Fruit fly (Drosophila melanogaster) whole organism, pupa: Measurements from ENCODE around the gene maca.

Source experiments
- CG12605 ChIP-seq: fragments of 200-800 bp; sonication (Bioruptor generic); IDR thresholded peaks from 2 replicates; pipeline ENCODE4 v1.3.6; 2022; ENCODE audit warnings: missing biosample characterization, missing genetic modification characterization
- CG13204 ChIP-seq: fragments of 200-800 bp; sonication (Bioruptor generic); optimal IDR thresholded peaks from 2 replicates; lab custom pipeline; 2018; ENCODE audit warnings: missing biosample characterization, mild to moderate bottlenecking, missing genetic modification characterization, moderate library complexity
- CG17806 ChIP-seq: fragments of 200-800 bp; sonication (Bioruptor generic); optimal IDR thresholded peaks from 2 replicates; lab custom pipeline; 2018; ENCODE audit warnings: missing biosample characterization, mild to moderate bottlenecking, missing genetic modification characterization, moderate library complexity
- CG34367 ChIP-seq: fragments of 200-800 bp; sonication (Bioruptor generic); optimal IDR thresholded peaks from 2 replicates; lab custom pipeline; 2018; ENCODE audit warnings: missing biosample characterization, mild to moderate bottlenecking, missing genetic modification characterization
- EcR ChIP-seq: fragments of 200-800 bp; sonication (Bioruptor generic); optimal IDR thresholded peaks from 3 replicates; lab custom pipeline; 2019; ENCODE audit warnings: missing biosample characterization, missing genetic modification characterization, mild to moderate bottlenecking, moderate library complexity, missing genetic modification reagents
- Pif1B ChIP-seq: fragments of 200-800 bp; sonication (Bioruptor generic); optimal IDR thresholded peaks from 3 replicates; lab custom pipeline; 2016; ENCODE audit warnings: missing biosample characterization, missing genetic modification characterization

DNA sequence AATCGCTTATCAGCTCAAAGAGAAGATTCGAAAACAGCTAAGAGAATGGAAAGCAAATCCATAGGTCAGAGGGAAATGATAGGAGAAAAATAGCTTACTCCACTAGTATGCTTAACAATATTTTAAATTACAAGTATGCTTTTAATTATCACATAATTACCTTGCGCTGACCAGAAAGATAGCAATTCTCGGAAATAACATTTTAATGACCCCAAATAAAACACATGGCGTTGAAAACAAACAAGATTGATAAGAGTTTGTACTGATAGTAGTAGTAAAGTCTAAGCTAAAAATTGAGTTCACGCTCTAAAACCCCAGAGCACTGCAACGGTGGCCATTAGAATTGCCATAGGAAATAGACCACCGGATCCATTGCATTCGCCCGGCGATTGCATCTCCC lies 13.4 kb downstream of the maca start:
- TF ChIP-seq Pif1B (GFP tag; lab: Kevin White, UChicago) (no peak), CG17806 (tag; lab: Kevin White, UChicago) (no peak), CG34367 (tag; lab: Kevin White, UChicago) (no peak), CG12605 (GFP tag; lab: Robert Waterston, UW) (no peak), CG13204 (GFP tag; lab: Kevin White, UChicago) (no peak), EcR (GFP tag; lab: Kevin White, UChicago) (no peak)
